Fruit fly (Drosophila melanogaster) whole organism, embryonic: Measurements from ENCODE around the gene CG10560.
A peak's percentile ranks its signal among the peaks of the same experiment; 100 is the strongest.

Experiments used
- Antp ChIP-seq: fragments of 200-800 bp; sonication (Bioruptor generic); optimal IDR thresholded peaks from 3 replicates; lab custom pipeline; 2016; ENCODE audit warnings: missing biosample characterization, missing genetic modification characterization
- Atf3 ChIP-seq: fragments of 200-800 bp; sonication (Bioruptor generic); optimal IDR thresholded peaks from 3 replicates; lab custom pipeline; 2016; ENCODE audit warnings: missing biosample characterization, missing genetic modification characterization
- Bgb ChIP-seq: fragments of 200-800 bp; sonication (Bioruptor generic); IDR thresholded peaks from 2 replicates; pipeline ENCODE4 v1.3.6; 2022; ENCODE audit warnings: missing biosample characterization, missing genetic modification characterization; ENCODE audit not compliant: partially characterized antibody
- CG11504 ChIP-seq: fragments of 200-800 bp; sonication (Bioruptor generic); optimal IDR thresholded peaks from 3 replicates; lab custom pipeline; 2019; ENCODE audit warnings: missing biosample characterization, mild to moderate bottlenecking, missing genetic modification characterization, moderate library complexity
- CG11695 ChIP-seq: fragments of 200-800 bp; sonication (Bioruptor generic); IDR thresholded peaks from 3 replicates; pipeline ENCODE4 v1.3.6; 2022; ENCODE audit warnings: missing biosample characterization, missing genetic modification characterization
- CG13296 ChIP-seq: fragments of 200-800 bp; sonication (Bioruptor generic); optimal IDR thresholded peaks from 3 replicates; lab custom pipeline; 2018; ENCODE audit warnings: missing biosample characterization, mild to moderate bottlenecking, missing genetic modification characterization
- CG14441 ChIP-seq: fragments of 200-800 bp; sonication (Bioruptor generic); IDR thresholded peaks from 2 replicates; pipeline ENCODE4 v1.3.6; 2022; ENCODE audit warnings: missing biosample characterization, missing genetic modification characterization
- CG1602 ChIP-seq: fragments of 200-800 bp; sonication (Bioruptor generic); optimal IDR thresholded peaks from 3 replicates; lab custom pipeline; 2016; ENCODE audit warnings: missing biosample characterization, missing genetic modification characterization
- CG1647 ChIP-seq: fragments of 200-800 bp; sonication (Bioruptor generic); optimal IDR thresholded peaks from 3 replicates; lab custom pipeline; 2016; ENCODE audit warnings: missing biosample characterization, missing genetic modification characterization
- CG18619 ChIP-seq: fragments of 200-800 bp; sonication (Bioruptor generic); optimal IDR thresholded peaks from 3 replicates; lab custom pipeline; 2017; ENCODE audit warnings: missing biosample characterization, mild to moderate bottlenecking, missing genetic modification characterization
- CG34376 ChIP-seq: fragments of 200-800 bp; sonication (Bioruptor generic); optimal IDR thresholded peaks from 2 replicates; lab custom pipeline; 2018; ENCODE audit warnings: missing biosample characterization, mild to moderate bottlenecking, missing genetic modification characterization
- CG6175 ChIP-seq: fragments of 200-800 bp; sonication (Bioruptor generic); IDR thresholded peaks from 3 replicates; pipeline ENCODE4 v1.3.6; 2022; ENCODE audit warnings: missing biosample characterization, missing genetic modification characterization
- CG6254 ChIP-seq: fragments of 200-800 bp; sonication (Bioruptor generic); optimal IDR thresholded peaks from 3 replicates; lab custom pipeline; 2017; ENCODE audit warnings: mild to moderate bottlenecking, missing biosample characterization, missing genetic modification reagents, missing genetic modification characterization
- CG7786 ChIP-seq: fragments of 200-800 bp; sonication (Bioruptor generic); optimal IDR thresholded peaks from 2 replicates; lab custom pipeline; 2016; ENCODE audit warnings: missing biosample characterization, missing genetic modification characterization
- CG9215 ChIP-seq: fragments of 200-800 bp; sonication (Bioruptor generic); IDR thresholded peaks from 2 replicates; pipeline ENCODE4 v1.3.6; 2022; ENCODE audit warnings: missing biosample characterization, missing genetic modification characterization
- E2f1 ChIP-seq: fragments of 200-800 bp; sonication (Bioruptor generic); IDR thresholded peaks from 2 replicates; pipeline ENCODE4 v1.3.6; 2022; ENCODE audit warnings: missing biosample characterization, missing genetic modification characterization
- Eip74EF ChIP-seq, 2 experiments: fragments of 200-800 bp in 1 of 2; fragments of >200 bp in 1 of 2; sonication (Bioruptor generic) in 1 of 2; optimal IDR thresholded peaks; 2 replicates each; lab custom pipeline; 2017 to 2019; ENCODE audit warnings: missing biosample characterization in 2 of 2, missing genetic modification characterization in 2 of 2, mild to moderate bottlenecking in 1 of 2, moderate library complexity in 1 of 2
- Elba2 ChIP-seq: fragments of 200-800 bp; sonication (Bioruptor generic); optimal IDR thresholded peaks from 3 replicates; lab custom pipeline; 2016; ENCODE audit warnings: missing biosample characterization, missing genetic modification characterization
- Gsc ChIP-seq: fragments of 200-800 bp; sonication (Bioruptor generic); IDR thresholded peaks from 2 replicates; pipeline ENCODE4 v1.3.6; 2022; ENCODE audit warnings: missing biosample characterization, missing genetic modification characterization
- HmgD ChIP-seq: fragments of 200-800 bp; sonication (Bioruptor generic); optimal IDR thresholded peaks from 3 replicates; lab custom pipeline; 2016; ENCODE audit warnings: missing biosample characterization, missing genetic modification characterization
- Neu2 ChIP-seq: fragments of 200-800 bp; sonication (Bioruptor generic); optimal IDR thresholded peaks from 3 replicates; lab custom pipeline; 2016; ENCODE audit warnings: missing biosample characterization, missing genetic modification characterization, borderline replicate concordance
- chinmo ChIP-seq: fragments of 200-800 bp; sonication (Bioruptor generic); IDR thresholded peaks from 4 replicates; pipeline ENCODE4 v1.3.6; 2022; ENCODE audit warnings: missing biosample characterization, missing genetic modification characterization; ENCODE audit not compliant: partially characterized antibody
- ci ChIP-seq: fragments of 200-800 bp; sonication (Bioruptor generic); IDR thresholded peaks from 3 replicates; pipeline ENCODE4 v1.3.6; 2022; ENCODE audit warnings: missing biosample characterization, missing genetic modification characterization
- crc ChIP-seq: fragments of 200-800 bp; sonication (Bioruptor generic); optimal IDR thresholded peaks from 2 replicates; lab custom pipeline; 2016; ENCODE audit warnings: missing biosample characterization, missing genetic modification characterization
- crol ChIP-seq: fragments of 200-800 bp; sonication (Bioruptor generic); IDR thresholded peaks from 2 replicates; pipeline ENCODE4 v1.3.6; 2022; ENCODE audit warnings: missing biosample characterization, missing genetic modification characterization
- dan ChIP-seq: fragments of 200-800 bp; sonication (Bioruptor generic); IDR thresholded peaks from 2 replicates; pipeline ENCODE4 v1.3.6; 2022; ENCODE audit warnings: missing biosample characterization, missing genetic modification characterization
- dpn ChIP-seq, 2 experiments: fragments of 200-800 bp; sonication (Bioruptor generic); optimal IDR thresholded peaks; 3 replicates each; lab custom pipeline; 2016; ENCODE audit warnings: missing biosample characterization in 2 of 2, missing genetic modification characterization in 2 of 2
- exex ChIP-seq: fragments of 200-800 bp; sonication (Bioruptor generic); optimal IDR thresholded peaks from 4 replicates; lab custom pipeline; 2018; ENCODE audit warnings: missing biosample characterization, mild to moderate bottlenecking, missing genetic modification characterization, moderate library complexity
- fu2 ChIP-seq: fragments of 200-800 bp; sonication (Bioruptor generic); optimal IDR thresholded peaks from 2 replicates; lab custom pipeline; 2016; ENCODE audit warnings: missing biosample characterization, missing genetic modification characterization
- gce ChIP-seq: fragments of 200-800 bp; sonication (Bioruptor generic); IDR thresholded peaks from 3 replicates; pipeline ENCODE4 v1.3.6; 2022; ENCODE audit warnings: missing biosample characterization, missing genetic modification characterization
- jigr1 ChIP-seq: fragments of 200-800 bp; sonication (Bioruptor generic); IDR thresholded peaks from 3 replicates; pipeline ENCODE4 v1.3.6; 2022; ENCODE audit warnings: missing biosample characterization, missing genetic modification characterization
- ken ChIP-seq: fragments of 200-800 bp; sonication (Bioruptor generic); IDR thresholded peaks from 3 replicates; pipeline ENCODE4 v1.3.6; 2022; ENCODE audit warnings: missing biosample characterization, missing genetic modification characterization
- lab ChIP-seq: fragments of 200-800 bp; sonication (Bioruptor generic); optimal IDR thresholded peaks from 3 replicates; lab custom pipeline; 2017; ENCODE audit warnings: missing biosample characterization, missing genetic modification characterization, mild to moderate bottlenecking, moderate library complexity, missing genetic modification reagents
- mirr ChIP-seq: fragments of 200-800 bp; sonication (Bioruptor generic); optimal IDR thresholded peaks from 3 replicates; lab custom pipeline; 2018; ENCODE audit warnings: missing biosample characterization, mild to moderate bottlenecking, missing genetic modification characterization
- mld ChIP-seq: fragments of 200-800 bp; sonication (Bioruptor generic); IDR thresholded peaks from 3 replicates; pipeline ENCODE4 v1.3.6; 2022; ENCODE audit warnings: missing biosample characterization, missing genetic modification characterization; ENCODE audit not compliant: partially characterized antibody
- otp ChIP-seq: fragments of 200-800 bp; sonication (Bioruptor generic); IDR thresholded peaks from 3 replicates; pipeline ENCODE4, ENCODE4 v1.3.6; 2022; ENCODE audit warnings: missing biosample characterization, missing genetic modification characterization
- prd ChIP-seq, 3 experiments: fragments of >200 bp in 2 of 3; fragments of 200-800 bp in 1 of 3; sonication (Bioruptor generic) in 1 of 3; optimal IDR thresholded peaks in 2 of 3; IDR thresholded peaks in 1 of 3; 2 replicates in 2 of 3; 3 replicates in 1 of 3; pipeline versions ENCODE4 v1.3.6 to Lab custom; 2017 to 2022; ENCODE audit warnings: missing biosample characterization in 1 of 3, missing genetic modification characterization in 1 of 3
- psq ChIP-seq: fragments of 200-800 bp; sonication (Bioruptor generic); optimal IDR thresholded peaks from 2 replicates; lab custom pipeline; 2017; ENCODE audit warnings: missing biosample characterization, missing genetic modification characterization
- pum ChIP-seq: fragments of 200-800 bp; sonication (Bioruptor generic); optimal IDR thresholded peaks from 2 replicates; lab custom pipeline; 2016; ENCODE audit warnings: missing biosample characterization, missing genetic modification characterization
- repo ChIP-seq: fragments of 200-800 bp; sonication (Bioruptor generic); optimal IDR thresholded peaks from 2 replicates; lab custom pipeline; 2016; ENCODE audit warnings: missing biosample characterization, missing genetic modification characterization
- row ChIP-seq: fragments of 200-800 bp; sonication (Bioruptor generic); IDR thresholded peaks from 3 replicates; pipeline ENCODE4 v1.3.6; 2022; ENCODE audit warnings: missing biosample characterization, missing genetic modification characterization
- sima ChIP-seq: fragments of 200-800 bp; sonication (Bioruptor generic); optimal IDR thresholded peaks from 2 replicates; lab custom pipeline; 2016; ENCODE audit warnings: missing biosample characterization, missing genetic modification characterization
- sr ChIP-seq: fragments of 200-800 bp; sonication (Bioruptor generic); IDR thresholded peaks from 3 replicates; pipeline ENCODE4 v1.3.6; 2022; ENCODE audit warnings: missing biosample characterization, missing genetic modification characterization
- tup ChIP-seq: fragments of 200-800 bp; sonication (Bioruptor generic); optimal IDR thresholded peaks from 2 replicates; lab custom pipeline; 2016; ENCODE audit warnings: missing biosample characterization, mild to moderate bottlenecking, missing genetic modification characterization, moderate library complexity
- zen2 ChIP-seq: fragments of 200-800 bp; sonication (Bioruptor generic); IDR thresholded peaks from 3 replicates; pipeline ENCODE4 v1.3.6; 2022; ENCODE audit warnings: missing biosample characterization, missing genetic modification characterization; ENCODE audit not compliant: partially characterized antibody

The CG10560 gene

dm6 chr3R:25329079-25329478, 9.2 kb upstream of the CG10560 start, which contains the start of gene CHKov1 (continued):
- TF ChIP-seq ci = peak; percentile 56; the same call in 2 of the 3 replicates
- TF ChIP-seq CG18619 = no peak
- TF ChIP-seq Antp (GFP tag; lab: Kevin White, UChicago) = no peak
- 0 out of 2 replicates have a peak, but pooled peaks have one; percentile 10 for TF ChIP-seq CG14441
- no peak for TF ChIP-seq CG11695 (GFP tag; lab: Robert Waterston, UW)
- TF ChIP-seq dpn (GFP tag; optimal IDR thresholded peaks at IDR 0.05; lab: Kevin White, UChicago) = no peak
- TF ChIP-seq pum (GFP tag; lab: Kevin White, UChicago) = no peak
- no peak for TF ChIP-seq lab (GFP tag; lab: Kevin White, UChicago)
- TF ChIP-seq CG9215 (GFP tag; lab: Robert Waterston, UW) = no peak
- TF ChIP-seq dan (GFP tag; lab: Robert Waterston, UW) = no peak
- TF ChIP-seq Eip74EF (GFP tag; optimal IDR thresholded peaks at IDR 0.05; lab: Kevin White, UChicago) = no peak

- TF ChIP-seq chinmo (GFP tag; lab: Robert Waterston, UW) = peak; percentile 59; the same call in 2 of the 4 replicates
- TF ChIP-seq gce (GFP tag; lab: Robert Waterston, UW) = 0 out of 3 replicates have a peak, but pooled peaks have one; percentile 20
- 0 out of 3 replicates have a peak, but pooled peaks have one; percentile 16 for TF ChIP-seq zen2 (GFP tag; lab: Robert Waterston, UW)
- TF ChIP-seq row = 0 out of 3 replicates have a peak, but pooled peaks have one; percentile 6
- peak; percentile 90 for TF ChIP-seq crol (GFP tag; lab: Robert Waterston, UW)
Observed at dm6 chr3R:25328540-25328939, 8.6 kb upstream of the CG10560 start.

dm6 chr3R:25322657-25323056, 2.8 kb upstream of the CG10560 start, which contains the start of gene CG10562:
CG10562 (minus strand) TSS chr3R:25322757.
- TF ChIP-seq otp (GFP tag; lab: Robert Waterston, UW) (no peak), mld (no peak), psq (GFP tag; lab: Kevin White, UChicago) (no peak), sr (GFP tag; lab: Robert Waterston, UW) (no peak), Bgb (GFP tag; lab: Robert Waterston, UW) (no peak), exex (tag; lab: Kevin White, UChicago) (peak; percentile 20), Atf3 (no peak)

dm6 chr3R:25321681-25322080, 1.8 kb upstream of the CG10560 start:
- peak; percentile 65 for TF ChIP-seq exex (tag; lab: Kevin White, UChicago)
- no peak for TF ChIP-seq CG7786 (GFP tag; lab: Kevin White, UChicago)
- no peak for TF ChIP-seq HmgD (GFP tag; lab: Kevin White, UChicago)
- TF ChIP-seq fu2 = no peak
- no peak for TF ChIP-seq tup (GFP tag; lab: Kevin White, UChicago)
- TF ChIP-seq E2f1 (GFP tag; lab: Robert Waterston, UW) = no peak

- TF ChIP-seq crc (no peak), CG1647 (no peak), Gsc (GFP tag; lab: Robert Waterston, UW) (no peak), CG1602 (no peak), ken (GFP tag; lab: Robert Waterston, UW) (no peak), CG18619 (no peak), jigr1 (GFP tag; lab: Robert Waterston, UW) (no peak), CG6254 (no peak), CG34376 (GFP tag; lab: Kevin White, UChicago) (no peak), Elba2 (GFP tag; lab: Kevin White, UChicago) (no peak), mirr (GFP tag; lab: Kevin White, UChicago) (peak; percentile 36), repo (GFP tag; lab: Kevin White, UChicago) (no peak), prd (optimal IDR thresholded peaks at IDR 0.05; lab: Kevin White, UChicago) (no peak), prd (GFP tag; IDR thresholded peaks at IDR 0.05; lab: Robert Waterston, UW) (no peak), CG6175 (GFP tag; lab: Robert Waterston, UW) (no peak), CG11504 (no peak), CG13296 (GFP tag; lab: Kevin White, UChicago) (no peak), sima (GFP tag; lab: Kevin White, UChicago) (no peak), Neu2 (GFP tag; lab: Kevin White, UChicago) (no peak)
Observed at dm6 chr3R:25320898-25321297, 997 bp upstream of the CG10560 start.
